Fruit fly (Drosophila melanogaster) whole organism, pupa: ENCODE results near the gene CG9886.

Source experiments
- CG17806 ChIP-seq: fragments of 200-800 bp; sonication (Bioruptor generic); optimal IDR thresholded peaks from 2 replicates; lab custom pipeline; 2018; ENCODE audit warnings: missing biosample characterization, mild to moderate bottlenecking, missing genetic modification characterization, moderate library complexity
- D1 ChIP-seq: fragments of 200-800 bp; sonication (Bioruptor generic); optimal IDR thresholded peaks from 2 replicates; lab custom pipeline; 2018; ENCODE audit warnings: missing biosample characterization, mild to moderate bottlenecking, missing genetic modification characterization, moderate library complexity
- Pif1A ChIP-seq: fragments of 200-800 bp; sonication (Bioruptor generic); optimal IDR thresholded peaks from 3 replicates; lab custom pipeline; 2016; ENCODE audit warnings: missing biosample characterization, missing genetic modification characterization

dm6 chr2L:2438640-2439276, 18.1 kb downstream of the CG9886 start:
- TF ChIP-seq D1 (no peak), CG17806 (tag; lab: Kevin White, UChicago) (peak; percentile 14), Pif1A (GFP tag; lab: Kevin White, UChicago) (no peak)
